Worm (Caenorhabditis elegans) whole organism, late embryonic: ENCODE results near the gene C46H3.2.

Experiments used
- C08G9.2 ChIP-seq: sonication (generic microtip); optimal IDR thresholded peaks from 2 replicates; lab custom pipeline; 2016; ENCODE audit warnings: mild to moderate bottlenecking, missing genetic modification characterization, moderate library complexity, missing compliant biosample characterization
- C38D4.7 ChIP-seq: fragments of 200-800 bp; sonication (Bioruptor generic); optimal IDR thresholded peaks from 2 replicates; lab custom pipeline; 2018; ENCODE audit warnings: mild to moderate bottlenecking, missing genetic modification characterization, moderate library complexity, missing compliant biosample characterization
- K02D7.2 ChIP-seq: sonication (generic microtip); optimal IDR thresholded peaks from 2 replicates; lab custom pipeline; 2017; ENCODE audit warnings: mild to moderate bottlenecking, missing genetic modification characterization, missing compliant biosample characterization
- T23F11.4 ChIP-seq: fragments of 200-800 bp; sonication (Bioruptor generic); optimal IDR thresholded peaks from 2 replicates; lab custom pipeline; 2018; ENCODE audit warnings: mild to moderate bottlenecking, missing genetic modification characterization, missing compliant biosample characterization
- Y22D7AL.16 ChIP-seq: sonication (generic microtip); optimal IDR thresholded peaks from 2 replicates; lab custom pipeline; 2016; ENCODE audit warnings: missing genetic modification characterization, missing compliant biosample characterization
- ama-1 ChIP-seq: fragments of 150-350 bp; optimal IDR thresholded peaks from 2 replicates; lab custom pipeline; 2014
- ceh-14 ChIP-seq: sonication (generic microtip); optimal IDR thresholded peaks from 2 replicates; lab custom pipeline; 2016; ENCODE audit warnings: missing genotype, missing genetic modification characterization, missing compliant biosample characterization
- ceh-2 ChIP-seq: sonication (generic microtip); optimal IDR thresholded peaks from 2 replicates; lab custom pipeline; 2016; ENCODE audit warnings: missing genotype, missing genetic modification characterization, missing compliant biosample characterization
- ceh-22 ChIP-seq: sonication (generic microtip); optimal IDR thresholded peaks from 2 replicates; lab custom pipeline; 2017; ENCODE audit warnings: missing biosample characterization, missing genetic modification characterization
- ceh-30 ChIP-seq: fragments of 150-350 bp; optimal IDR thresholded peaks from 2 replicates; lab custom pipeline; 2014; ENCODE audit warnings: missing biosample characterization, missing genetic modification characterization
- ceh-34 ChIP-seq: sonication (generic microtip); optimal IDR thresholded peaks from 2 replicates; lab custom pipeline; 2016; ENCODE audit warnings: mild to moderate bottlenecking, missing genetic modification characterization, missing compliant biosample characterization
- ceh-6 ChIP-seq: fragments of 200-800 bp; sonication (Bioruptor generic); optimal IDR thresholded peaks from 2 replicates; lab custom pipeline; 2018; ENCODE audit warnings: mild to moderate bottlenecking, missing genetic modification characterization, missing compliant biosample characterization
- che-1 ChIP-seq: sonication (generic microtip); optimal IDR thresholded peaks from 2 replicates; lab custom pipeline; 2016; ENCODE audit warnings: mild to moderate bottlenecking, missing genetic modification characterization, missing compliant biosample characterization
- dmd-4 ChIP-seq: sonication (generic microtip); optimal IDR thresholded peaks from 2 replicates; lab custom pipeline; 2016; ENCODE audit warnings: borderline replicate concordance, missing genetic modification characterization, missing compliant biosample characterization
- elt-4 ChIP-seq: sonication (generic microtip); optimal IDR thresholded peaks from 2 replicates; lab custom pipeline; 2016; ENCODE audit warnings: missing genetic modification characterization, missing compliant biosample characterization
- ets-4 ChIP-seq: sonication (generic microtip); optimal IDR thresholded peaks from 2 replicates; lab custom pipeline; 2016; ENCODE audit warnings: missing genetic modification characterization, missing compliant biosample characterization
- fax-1 ChIP-seq: sonication (generic microtip); optimal IDR thresholded peaks from 2 replicates; lab custom pipeline; 2016; ENCODE audit warnings: missing genotype, missing genetic modification characterization, missing compliant biosample characterization
- fkh-10 ChIP-seq: fragments of 150-350 bp; optimal IDR thresholded peaks from 2 replicates; lab custom pipeline; 2014; ENCODE audit warnings: missing biosample characterization, missing genetic modification reagents, missing genetic modification characterization
- fkh-6 ChIP-seq: sonication (generic microtip); optimal IDR thresholded peaks from 2 replicates; lab custom pipeline; 2016; ENCODE audit warnings: missing genetic modification characterization, missing compliant biosample characterization
- hlh-15 ChIP-seq: sonication (generic microtip); optimal IDR thresholded peaks from 2 replicates; lab custom pipeline; 2016; ENCODE audit warnings: missing genetic modification characterization, missing compliant biosample characterization
- lim-6 ChIP-seq: sonication (generic microtip); optimal IDR thresholded peaks from 2 replicates; lab custom pipeline; 2016; ENCODE audit warnings: missing genetic modification characterization, missing compliant biosample characterization
- madf-2 ChIP-seq: sonication (generic microtip); optimal IDR thresholded peaks from 2 replicates; lab custom pipeline; 2017; ENCODE audit warnings: missing genetic modification characterization, missing compliant biosample characterization
- mec-3 ChIP-seq: sonication (generic microtip); optimal IDR thresholded peaks from 2 replicates; lab custom pipeline; 2016; ENCODE audit warnings: borderline replicate concordance, missing genetic modification characterization, missing compliant biosample characterization
- pha-4 ChIP-seq: fragments of 150-350 bp; optimal IDR thresholded peaks from 2 replicates; lab custom pipeline; 2018; ENCODE audit warnings: missing biosample characterization, missing genetic modification reagents, missing genetic modification characterization
- pqm-1 ChIP-seq: sonication (generic microtip); optimal IDR thresholded peaks from 2 replicates; lab custom pipeline; 2016; ENCODE audit warnings: missing genetic modification characterization, missing compliant biosample characterization
- pros-1 ChIP-seq: fragments of 150-350 bp; optimal IDR thresholded peaks from 2 replicates; lab custom pipeline; 2014; ENCODE audit warnings: missing biosample characterization, missing genetic modification reagents, missing genetic modification characterization
- sdc-2 ChIP-seq: sonication (generic microtip); optimal IDR thresholded peaks from 2 replicates; lab custom pipeline; 2016; ENCODE audit warnings: missing genotype, missing genetic modification characterization, missing compliant biosample characterization
- sox-2 ChIP-seq: fragments of 200-800 bp; sonication (Bioruptor generic); IDR thresholded peaks from 2 replicates; pipeline ENCODE4 v1.3.6; 2022; ENCODE audit warnings: missing genetic modification reagents, missing genetic modification characterization, missing compliant biosample characterization
- syd-9 ChIP-seq: sonication (generic microtip); optimal IDR thresholded peaks from 2 replicates; lab custom pipeline; 2016; ENCODE audit warnings: mild to moderate bottlenecking, missing genetic modification characterization, moderate library complexity, missing compliant biosample characterization
- unc-3 ChIP-seq, 2 experiments: fragments of 200-800 bp in 1 of 2; sonication (Bioruptor generic) in 1 of 2; sonication (generic microtip) in 1 of 2; conservative IDR thresholded peaks in 1 of 2; optimal IDR thresholded peaks in 1 of 2; 2 replicates each; pipeline versions ENCODE4 v1.3.6 to Lab custom; 2016 to 2022; ENCODE audit warnings: missing compliant biosample characterization in 2 of 2, missing genetic modification characterization in 2 of 2, missing genetic modification reagents in 1 of 2
- unc-42 ChIP-seq: sonication (generic microtip); optimal IDR thresholded peaks from 2 replicates; lab custom pipeline; 2016; ENCODE audit warnings: missing genotype, missing genetic modification characterization, missing compliant biosample characterization
- zip-5 ChIP-seq: sonication (generic microtip); optimal IDR thresholded peaks from 2 replicates; lab custom pipeline; 2016; ENCODE audit warnings: missing genetic modification characterization, missing compliant biosample characterization
- ztf-16 ChIP-seq: sonication (generic microtip); optimal IDR thresholded peaks from 2 replicates; lab custom pipeline; 2017; ENCODE audit warnings: missing genetic modification characterization, missing compliant biosample characterization

C46H3.2 gene

ce11 chrX:1202638-1203037 is 27.9 kb downstream of the C46H3.2 start:
- TF ChIP-seq sox-2 (GFP tag; lab: Robert Waterston, UW) (no peak), mec-3 (tag; lab: Kevin White, UChicago) (peak; percentile 8)

DNA sequence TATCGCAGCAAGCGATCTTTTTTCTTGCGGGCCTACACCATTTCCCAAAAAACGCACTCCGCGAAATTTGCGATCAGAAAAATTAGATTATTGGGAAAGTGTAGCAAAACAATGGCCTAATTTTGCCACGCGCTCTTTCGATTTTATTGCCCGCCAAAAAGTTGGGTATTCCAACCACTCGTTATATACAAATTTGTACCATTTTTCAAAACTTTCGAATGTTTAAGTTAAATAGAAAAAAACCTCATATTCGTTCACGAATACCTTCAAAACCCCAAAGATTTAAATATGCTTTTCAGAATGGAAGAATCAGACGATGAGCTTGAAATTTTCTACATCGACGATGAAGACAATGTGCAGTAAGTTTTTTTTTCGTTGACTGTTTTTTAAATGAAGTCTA is 37.7 kb downstream of the C46H3.2 start, which contains the start of gene T13G4.1:
TSS of gene T13G4.1 (plus strand) at position 301 of the 400 bp plus-strand sequence.
- no peak for TF ChIP-seq zip-5 (tag; lab: Kevin White, UChicago)
- no peak for TF ChIP-seq unc-3 (GFP tag; conservative IDR thresholded peaks at IDR 0.05; lab: Robert Waterston, UW)
- TF ChIP-seq unc-3 (tag; optimal IDR thresholded peaks at IDR 0.05; lab: Kevin White, UChicago): no peak
- no peak for TF ChIP-seq C08G9.2
- no peak for TF ChIP-seq ceh-14 (tag; lab: Kevin White, UChicago)
- no peak for TF ChIP-seq T23F11.4 (GFP tag; lab: Kevin White, UChicago)
- TF ChIP-seq ceh-30 (tag; lab: Kevin White, UChicago): no peak
- TF ChIP-seq elt-4: no peak
- TF ChIP-seq, all 69 proteins: peak for 0

DNA sequence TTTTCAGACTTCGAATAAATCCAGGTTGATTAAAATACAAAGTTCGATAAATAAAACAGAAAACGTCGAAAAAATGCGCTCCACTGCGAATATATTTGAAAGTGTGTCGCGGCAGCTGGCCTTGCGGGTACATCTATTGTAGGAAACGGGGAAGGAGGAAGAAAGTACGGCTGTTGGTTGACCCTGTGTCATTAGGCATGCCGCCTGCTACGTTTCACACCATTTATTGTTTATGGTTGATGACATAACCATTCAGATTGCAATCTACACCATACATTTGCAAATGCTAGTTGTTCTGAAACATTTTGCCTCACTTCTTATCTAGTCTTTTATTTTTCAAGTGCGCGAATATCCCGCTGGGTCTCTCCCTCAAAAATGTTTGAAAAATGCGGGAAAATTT is 39.0 kb downstream of the C46H3.2 start, which contains the start of gene T13G4.4:
TSS of gene T13G4.4 (minus strand) at position 97 of the 400 bp plus-strand sequence.
- TF ChIP-seq T23F11.4 (GFP tag; lab: Kevin White, UChicago) (no peak), pqm-1 (tag; lab: Kevin White, UChicago) (no peak), dmd-4 (tag; lab: Kevin White, UChicago) (no peak), sdc-2 (tag; lab: Kevin White, UChicago) (no peak)
- TF ChIP-seq, all 69 proteins: peak for 0

ce11 chrX:1185474-1185873 is 45.1 kb downstream of the C46H3.2 start:
- TF ChIP-seq unc-42 (peak; percentile 94), pros-1 (tag; lab: Kevin White, UChicago) (no peak), fkh-10 (no peak)

ce11 chrX:1183985-1184384 is 46.6 kb downstream of the C46H3.2 start:
- no peak for TF ChIP-seq hlh-15 (tag; lab: Kevin White, UChicago)
- no peak for TF ChIP-seq ztf-16 (tag; lab: Kevin White, UChicago)
- peak; percentile 87 for TF ChIP-seq unc-42
- TF ChIP-seq pha-4 (tag; lab: Kevin White, UChicago): no peak

- TF ChIP-seq fax-1 (tag; lab: Kevin White, UChicago) (no peak), ceh-6 (GFP tag; lab: Kevin White, UChicago) (no peak), ama-1 (lab: Kevin White, UChicago) (no peak), fkh-6 (tag; lab: Kevin White, UChicago) (no peak)
- TF ChIP-seq, all 69 proteins: peak for 0
Measured at ce11 chrX:1183258-1183657, 47.3 kb downstream of the C46H3.2 start.

DNA sequence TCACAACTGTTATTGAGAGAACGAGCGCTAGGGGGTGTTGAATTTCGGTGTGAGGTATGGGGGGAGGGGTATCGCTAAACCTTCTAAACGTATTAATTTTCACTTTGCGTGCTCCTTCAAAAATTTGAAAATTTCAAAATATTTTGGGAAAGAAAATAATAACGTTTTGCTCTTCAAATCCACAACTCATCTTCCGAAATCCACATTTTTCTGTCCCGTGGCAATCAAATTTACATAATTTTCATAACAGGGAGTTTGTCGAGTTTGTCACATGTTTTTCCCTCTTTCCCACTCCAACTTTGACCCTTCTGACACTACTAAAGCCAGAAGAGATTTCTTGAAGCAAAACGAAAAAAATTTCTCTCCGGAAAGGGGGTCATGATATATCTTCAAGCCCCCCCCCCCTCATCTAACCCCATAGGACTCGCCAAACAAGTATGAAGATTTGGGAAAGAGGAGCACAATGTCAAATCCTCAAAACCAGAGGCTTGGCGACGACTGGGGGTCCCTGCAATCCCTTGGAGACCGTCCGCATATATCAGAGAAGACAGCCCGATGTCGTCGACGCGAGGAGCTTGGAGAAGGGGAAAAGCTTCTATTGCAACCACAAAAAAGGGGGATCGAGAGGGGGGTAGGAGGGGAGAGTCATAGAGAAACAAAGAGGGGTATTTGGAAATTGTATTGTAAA is 49.1 kb downstream of the C46H3.2 start:
- TF ChIP-seq unc-3 (GFP tag; conservative IDR thresholded peaks at IDR 0.05; lab: Robert Waterston, UW) (no peak), unc-3 (tag; optimal IDR thresholded peaks at IDR 0.05; lab: Kevin White, UChicago) (peak; percentile 57), che-1 (tag; lab: Kevin White, UChicago) (no peak), ceh-34 (peak; percentile 85), unc-42 (peak; percentile 67)

DNA sequence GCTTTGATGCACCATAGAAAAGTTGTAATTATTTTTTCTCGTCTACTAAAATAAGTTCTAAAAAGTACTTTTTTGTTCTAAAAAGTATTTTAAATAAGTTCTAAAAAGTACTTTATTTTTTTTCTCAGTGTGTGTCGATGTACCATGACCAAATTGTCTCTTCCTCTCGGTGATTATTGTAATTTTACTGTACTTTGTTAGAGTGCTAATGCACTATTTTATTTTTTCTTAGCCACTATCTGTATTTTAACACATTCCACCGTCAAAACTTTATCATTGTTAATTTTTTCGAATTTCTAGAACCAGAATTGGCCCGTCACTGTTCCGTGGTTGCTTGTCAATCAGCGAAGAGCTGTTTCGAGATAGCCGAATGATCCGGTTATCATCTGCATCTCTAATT is 50.6 kb downstream of the C46H3.2 start, which contains the start of gene hot-8:
TSS of gene hot-8 (plus strand) at position 301 of the 400 bp plus-strand sequence.
- TF ChIP-seq ztf-16 (tag; lab: Kevin White, UChicago) (no peak), K02D7.2 (tag; lab: Kevin White, UChicago) (no peak), C38D4.7 (GFP tag; lab: Kevin White, UChicago) (no peak), lim-6 (tag; lab: Kevin White, UChicago) (no peak), ceh-22 (tag; lab: Kevin White, UChicago) (no peak), sdc-2 (tag; lab: Kevin White, UChicago) (no peak), ceh-2 (no peak), fkh-6 (tag; lab: Kevin White, UChicago) (no peak), fax-1 (tag; lab: Kevin White, UChicago) (no peak), madf-2 (no peak), sox-2 (GFP tag; lab: Robert Waterston, UW) (no peak), syd-9 (tag; lab: Kevin White, UChicago) (no peak), Y22D7AL.16 (tag; lab: Kevin White, UChicago) (no peak), ets-4 (tag; lab: Kevin White, UChicago) (no peak)
